Worm (Caenorhabditis elegans) whole organism, L2 larva: ENCODE data around the gene iff-2.

Source experiments
- R02D3.7 ChIP-seq: fragments of 150-350 bp; optimal IDR thresholded peaks from 2 replicates; lab custom pipeline; 2014; ENCODE audit warnings: missing biosample characterization, missing genetic modification characterization
- ZK546.5 ChIP-seq: sonication (generic microtip); optimal IDR thresholded peaks from 2 replicates; lab custom pipeline; 2017; ENCODE audit warnings: missing biosample characterization, missing genetic modification characterization
- crh-2 ChIP-seq: sonication (generic microtip); optimal IDR thresholded peaks from 2 replicates; lab custom pipeline; 2017; ENCODE audit warnings: missing biosample characterization, missing genetic modification characterization
- fos-1 ChIP-seq: fragments of 150-350 bp; optimal IDR thresholded peaks from 2 replicates; lab custom pipeline; 2014; ENCODE audit warnings: missing biosample characterization, missing genetic modification characterization
- gmeb-1 ChIP-seq: fragments of 150-350 bp; optimal IDR thresholded peaks from 2 replicates; lab custom pipeline; 2014; ENCODE audit warnings: missing biosample characterization, missing genetic modification characterization
- lin-13 ChIP-seq: fragments of 150-350 bp; optimal IDR thresholded peaks from 2 replicates; lab custom pipeline; 2014; ENCODE audit warnings: missing biosample characterization, missing genetic modification reagents, missing genetic modification characterization
- sma-9 ChIP-seq, 2 experiments: fragments of 150-350 bp in 1 of 2; sonication (generic microtip) in 1 of 2; optimal IDR thresholded peaks; 2 replicates each; lab custom pipeline; 2014 to 2016; ENCODE audit warnings: missing genetic modification characterization in 2 of 2, mild to moderate bottlenecking in 1 of 2, missing biosample characterization in 1 of 2, missing compliant biosample characterization in 1 of 2, missing genetic modification reagents in 1 of 2, moderate library complexity in 1 of 2
- zag-1 ChIP-seq: fragments of 150-350 bp; optimal IDR thresholded peaks from 2 replicates; lab custom pipeline; 2014; ENCODE audit warnings: missing biosample characterization, missing genetic modification characterization

Gene iff-2

DNA sequence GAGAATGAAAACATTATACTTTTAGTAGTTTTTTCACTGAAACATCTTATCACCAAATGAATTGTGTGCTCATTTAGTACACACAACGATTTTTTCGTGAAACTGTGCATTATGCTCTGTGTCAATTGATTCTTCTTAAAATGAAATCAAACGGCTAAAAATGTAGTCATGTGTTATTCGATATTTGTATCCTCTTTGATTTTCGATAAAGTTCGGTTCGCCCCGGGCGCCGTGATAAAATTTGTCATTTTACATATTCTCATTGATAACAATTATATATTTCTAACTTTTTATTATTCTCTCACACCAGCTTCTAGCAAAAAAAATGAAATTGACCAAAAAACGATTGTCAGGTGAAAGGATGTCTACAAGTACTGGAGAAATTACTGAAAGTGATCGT is 46.4 kb downstream of the iff-2 start, which contains the start of gene ctg-2:
Gene ctg-2 (plus strand): TSS at position 326 of the 400 bp plus-strand sequence.
- TF ChIP-seq crh-2 (tag; lab: Kevin White, UChicago), result peak; percentile 2
- TF ChIP-seq lin-13, result no peak
- TF ChIP-seq fos-1 (tag; lab: Kevin White, UChicago), result peak; percentile 31
- TF ChIP-seq sma-9 (GFP tag; optimal IDR thresholded peaks at IDR 0.05; lab: Kevin White, UChicago), result peak; percentile 48
- no peak for TF ChIP-seq sma-9 (tag; optimal IDR thresholded peaks at IDR 0.05; lab: Kevin White, UChicago)
- TF ChIP-seq zag-1 (tag; lab: Kevin White, UChicago), result no peak
- TF ChIP-seq R02D3.7 (tag; lab: Kevin White, UChicago), result no peak
- no peak for TF ChIP-seq ZK546.5
- peak; percentile 31 for TF ChIP-seq gmeb-1 (tag; lab: Kevin White, UChicago)
